Worm (Caenorhabditis elegans) whole organism, L1 larva: ENCODE data around the gene ekl-5.

ENCODE experiments used
- C16A3.4 ChIP-seq: fragments of 150-350 bp; optimal IDR thresholded peaks from 2 replicates; lab custom pipeline; 2014; ENCODE audit warnings: missing biosample characterization, missing genetic modification characterization
- aha-1 ChIP-seq: fragments of 150-350 bp; optimal IDR thresholded peaks from 2 replicates; lab custom pipeline; 2014; ENCODE audit warnings: missing biosample characterization, missing genetic modification characterization
- alr-1 ChIP-seq: fragments of 200-800 bp; sonication (Bioruptor generic); optimal IDR thresholded peaks from 2 replicates; lab custom pipeline; 2018; ENCODE audit warnings: borderline replicate concordance, mild to moderate bottlenecking, missing genetic modification characterization, missing compliant biosample characterization
- aly-2 ChIP-seq: fragments of 150-350 bp; optimal IDR thresholded peaks from 2 replicates; lab custom pipeline; 2014; ENCODE audit warnings: missing biosample characterization, missing genetic modification characterization
- ama-1 ChIP-seq: fragments of 150-350 bp; optimal IDR thresholded peaks from 2 replicates; lab custom pipeline; 2014
- blmp-1 ChIP-seq: fragments of 150-350 bp; optimal IDR thresholded peaks from 2 replicates; lab custom pipeline; 2014; ENCODE audit warnings: missing biosample characterization, missing genetic modification characterization
- ceh-8 ChIP-seq: fragments of 200-800 bp; sonication (Bioruptor generic); optimal IDR thresholded peaks from 2 replicates; lab custom pipeline; 2018; ENCODE audit warnings: mild to moderate bottlenecking, missing genetic modification characterization, moderate library complexity, missing compliant biosample characterization
- ceh-82 ChIP-seq, 3 experiments: fragments of 150-350 bp in 1 of 3; sonication (generic microtip) in 2 of 3; optimal IDR thresholded peaks; 2 replicates each; lab custom pipeline; 2014 to 2017; ENCODE audit warnings: missing biosample characterization in 3 of 3, missing genetic modification characterization in 3 of 3
- ceh-90 ChIP-seq: sonication (generic microtip); optimal IDR thresholded peaks from 2 replicates; lab custom pipeline; 2016; ENCODE audit warnings: missing genetic modification characterization, missing compliant biosample characterization
- efl-1 ChIP-seq, 4 experiments: fragments of 150-350 bp; optimal IDR thresholded peaks in 3 of 4; peaks in 1 of 4; 1 replicate in 1 of 4; 2 replicates in 3 of 4; lab custom pipeline; 2014; ENCODE audit warnings: missing biosample characterization in 2 of 4, missing genetic modification characterization in 2 of 4, missing genetic modification reagents in 2 of 4
- egl-13 ChIP-seq: sonication (generic microtip); optimal IDR thresholded peaks from 2 replicates; lab custom pipeline; 2016; ENCODE audit warnings: missing genotype, missing genetic modification reagents, missing genetic modification characterization, missing compliant biosample characterization
- egl-27 ChIP-seq, 2 experiments: fragments of 150-350 bp in 1 of 2; sonication (generic microtip); optimal IDR thresholded peaks; 3 replicates each; lab custom pipeline; 2017 to 2018; ENCODE audit warnings: missing biosample characterization in 2 of 2, missing genetic modification characterization in 2 of 2, missing genetic modification reagents in 2 of 2
- elt-3 ChIP-seq, 6 experiments: fragments of 150-350 bp in 1 of 6; sonication (generic microtip); optimal IDR thresholded peaks; 2 replicates each; lab custom pipeline; 2017 to 2018; ENCODE audit warnings: missing biosample characterization in 6 of 6, missing genetic modification characterization in 6 of 6, inconsistent platforms in 1 of 6
- fkh-10 ChIP-seq: sonication (generic microtip); optimal IDR thresholded peaks from 2 replicates; lab custom pipeline; 2017; ENCODE audit warnings: missing biosample characterization, missing genetic modification reagents, missing genetic modification characterization
- fos-1 ChIP-seq: fragments of 150-350 bp; optimal IDR thresholded peaks from 2 replicates; lab custom pipeline; 2014; ENCODE audit warnings: missing biosample characterization, missing genetic modification characterization
- grh-1 ChIP-seq: fragments of 200-800 bp; sonication (Bioruptor generic); IDR thresholded peaks from 2 replicates; pipeline ENCODE4 v1.3.6; 2022; ENCODE audit warnings: missing genetic modification reagents, missing genetic modification characterization, missing compliant biosample characterization
- hlh-17 ChIP-seq: fragments of 200-800 bp; sonication (Bioruptor generic); optimal IDR thresholded peaks from 2 replicates; lab custom pipeline; 2018; ENCODE audit warnings: missing genetic modification characterization, mild to moderate bottlenecking, missing compliant biosample characterization, moderate library complexity, borderline replicate concordance
- irx-1 ChIP-seq: sonication (generic microtip); optimal IDR thresholded peaks from 2 replicates; lab custom pipeline; 2016; ENCODE audit warnings: missing genetic modification characterization, missing compliant biosample characterization
- jun-1 ChIP-seq: fragments of 150-350 bp; optimal IDR thresholded peaks from 2 replicates; lab custom pipeline; 2014; ENCODE audit warnings: missing biosample characterization, missing genetic modification reagents, missing genetic modification characterization
- lin-13 ChIP-seq: fragments of 150-350 bp; optimal IDR thresholded peaks from 2 replicates; lab custom pipeline; 2014; ENCODE audit warnings: missing biosample characterization, missing genetic modification reagents, missing genetic modification characterization
- lin-14 ChIP-seq: fragments of 200-800 bp; sonication (Bioruptor generic); optimal IDR thresholded peaks from 2 replicates; lab custom pipeline; 2018; ENCODE audit warnings: mild to moderate bottlenecking, missing genetic modification characterization, moderate library complexity, missing compliant biosample characterization
- lin-35 ChIP-seq, 2 experiments: fragments of 150-350 bp; optimal IDR thresholded peaks; 2 replicates each; lab custom pipeline; 2014; ENCODE audit warnings: missing biosample characterization in 2 of 2, missing genetic modification characterization in 2 of 2, missing genetic modification reagents in 2 of 2
- lir-3 ChIP-seq: sonication (generic microtip); optimal IDR thresholded peaks from 2 replicates; lab custom pipeline; 2016; ENCODE audit warnings: mild to moderate bottlenecking, missing genetic modification characterization, moderate library complexity, missing compliant biosample characterization; ENCODE audit not compliant: poor library complexity
- lsy-2 ChIP-seq, 2 experiments: fragments of 150-350 bp; optimal IDR thresholded peaks; 2 replicates each; lab custom pipeline; 2014; ENCODE audit warnings: missing biosample characterization in 2 of 2, missing genetic modification characterization in 2 of 2
- mdl-1 ChIP-seq, 2 experiments: fragments of 150-350 bp; optimal IDR thresholded peaks; 2 replicates each; lab custom pipeline; 2014 to 2017; ENCODE audit warnings: missing biosample characterization in 2 of 2, missing genetic modification characterization in 2 of 2, inconsistent platforms in 1 of 2
- mep-1 ChIP-seq: fragments of 150-350 bp; optimal IDR thresholded peaks from 2 replicates; lab custom pipeline; 2014; ENCODE audit warnings: missing biosample characterization, missing genetic modification characterization
- nhr-19 ChIP-seq: fragments of 200-800 bp; sonication (Bioruptor generic); conservative IDR thresholded peaks from 2 replicates; pipeline ENCODE4 v1.3.6; 2022; ENCODE audit warnings: missing genetic modification characterization, missing compliant biosample characterization
- nhr-20 ChIP-seq: sonication (generic microtip); optimal IDR thresholded peaks from 2 replicates; lab custom pipeline; 2016; ENCODE audit warnings: mild to moderate bottlenecking, missing genetic modification characterization, missing compliant biosample characterization
- nhr-28 ChIP-seq: fragments of 150-350 bp; optimal IDR thresholded peaks from 2 replicates; lab custom pipeline; 2014; ENCODE audit warnings: missing biosample characterization, missing genetic modification characterization
- nhr-47 ChIP-seq: sonication (generic microtip); optimal IDR thresholded peaks from 2 replicates; lab custom pipeline; 2016; ENCODE audit warnings: mild to moderate bottlenecking, missing genetic modification characterization, moderate library complexity, missing compliant biosample characterization
- nhr-71 ChIP-seq: sonication (generic microtip); optimal IDR thresholded peaks from 2 replicates; lab custom pipeline; 2016; ENCODE audit warnings: mild to moderate bottlenecking, missing genetic modification characterization, moderate library complexity, missing compliant biosample characterization
- nhr-76 ChIP-seq: sonication (generic microtip); optimal IDR thresholded peaks from 2 replicates; lab custom pipeline; 2017; ENCODE audit warnings: missing biosample characterization, missing genetic modification characterization
- nhr-77 ChIP-seq: fragments of 150-350 bp; optimal IDR thresholded peaks from 2 replicates; lab custom pipeline; 2014; ENCODE audit warnings: missing biosample characterization, missing genetic modification characterization
- nhr-85 ChIP-seq: sonication (generic microtip); peaks from one replicate; lab custom pipeline; 2016; ENCODE audit warnings: missing genetic modification characterization, inconsistent platforms, missing compliant biosample characterization
- nhr-90 ChIP-seq: sonication (generic microtip); optimal IDR thresholded peaks from 2 replicates; lab custom pipeline; 2016; ENCODE audit warnings: mild to moderate bottlenecking, missing genetic modification characterization, missing compliant biosample characterization; ENCODE audit not compliant: poor library complexity
- pax-3 ChIP-seq: fragments of 200-800 bp; sonication (Bioruptor generic); optimal IDR thresholded peaks from 2 replicates; lab custom pipeline; 2018; ENCODE audit warnings: mild to moderate bottlenecking, missing genetic modification characterization, moderate library complexity, missing compliant biosample characterization
- pqm-1 ChIP-seq: sonication (generic microtip); optimal IDR thresholded peaks from 3 replicates; lab custom pipeline; 2017; ENCODE audit warnings: missing biosample characterization, missing genetic modification characterization
- rnt-1 ChIP-seq: sonication (generic microtip); optimal IDR thresholded peaks from 2 replicates; lab custom pipeline; 2016; ENCODE audit warnings: mild to moderate bottlenecking, missing genetic modification characterization, moderate library complexity, missing compliant biosample characterization
- skn-1 ChIP-seq: fragments of 150-350 bp; optimal IDR thresholded peaks from 2 replicates; lab custom pipeline; 2014; ENCODE audit warnings: missing biosample characterization, missing genetic modification characterization
- snu-23 ChIP-seq: sonication (generic microtip); optimal IDR thresholded peaks from 2 replicates; lab custom pipeline; 2016; ENCODE audit warnings: missing genetic modification characterization, missing compliant biosample characterization
- sox-4 ChIP-seq: sonication (generic microtip); optimal IDR thresholded peaks from 2 replicates; lab custom pipeline; 2016; ENCODE audit warnings: missing genetic modification characterization, missing compliant biosample characterization
- sup-37 ChIP-seq: fragments of 200-800 bp; sonication (Bioruptor generic); optimal IDR thresholded peaks from 2 replicates; lab custom pipeline; 2018; ENCODE audit warnings: mild to moderate bottlenecking, missing genetic modification characterization, missing compliant biosample characterization
- swsn-7 ChIP-seq: sonication (generic microtip); optimal IDR thresholded peaks from 2 replicates; lab custom pipeline; 2016; ENCODE audit warnings: missing genetic modification characterization, missing compliant biosample characterization
- tbx-2 ChIP-seq: sonication (generic microtip); optimal IDR thresholded peaks from 2 replicates; lab custom pipeline; 2016; ENCODE audit warnings: missing genetic modification characterization, missing compliant biosample characterization
- unc-130 ChIP-seq: fragments of 150-350 bp; optimal IDR thresholded peaks from 2 replicates; lab custom pipeline; 2017; ENCODE audit warnings: missing biosample characterization, missing genetic modification characterization, inconsistent platforms
- xbp-1 ChIP-seq: sonication (generic microtip); optimal IDR thresholded peaks from 2 replicates; lab custom pipeline; 2016; ENCODE audit warnings: missing genetic modification characterization, missing compliant biosample characterization
- zag-1 ChIP-seq: fragments of 150-350 bp; optimal IDR thresholded peaks from 2 replicates; lab custom pipeline; 2014; ENCODE audit warnings: missing biosample characterization, missing genetic modification characterization
- ztf-11 ChIP-seq, 2 experiments: sonication (generic microtip); optimal IDR thresholded peaks; 2 replicates each; lab custom pipeline; 2016 to 2017; ENCODE audit warnings: missing genetic modification characterization in 2 of 2, missing biosample characterization in 1 of 2, missing compliant biosample characterization in 1 of 2
- ztf-4 ChIP-seq: fragments of 150-350 bp; optimal IDR thresholded peaks from 2 replicates; lab custom pipeline; 2014; ENCODE audit warnings: missing biosample characterization, missing genetic modification characterization

Gene ekl-5

ce11 chrX:13952347-13952746, 35.4 kb upstream of the ekl-5 start:
- no peak for TF ChIP-seq hlh-17 (GFP tag; lab: Kevin White, UChicago)
- no peak for TF ChIP-seq ceh-90
- TF ChIP-seq lsy-2 (tag; optimal IDR thresholded peaks at IDR 0.05; lab: Kevin White, UChicago) = no peak
- TF ChIP-seq ceh-82 (tag; optimal IDR thresholded peaks at IDR 0.05; lab: Kevin White, UChicago) = no peak
- no peak for TF ChIP-seq snu-23 (GFP tag; lab: Kevin White, UChicago)
- TF ChIP-seq ama-1 = no peak
- TF ChIP-seq lin-35 (GFP tag; optimal IDR thresholded peaks at IDR 0.05; lab: Kevin White, UChicago) = no peak
- TF ChIP-seq aha-1 (tag; lab: Kevin White, UChicago) = no peak

DNA sequence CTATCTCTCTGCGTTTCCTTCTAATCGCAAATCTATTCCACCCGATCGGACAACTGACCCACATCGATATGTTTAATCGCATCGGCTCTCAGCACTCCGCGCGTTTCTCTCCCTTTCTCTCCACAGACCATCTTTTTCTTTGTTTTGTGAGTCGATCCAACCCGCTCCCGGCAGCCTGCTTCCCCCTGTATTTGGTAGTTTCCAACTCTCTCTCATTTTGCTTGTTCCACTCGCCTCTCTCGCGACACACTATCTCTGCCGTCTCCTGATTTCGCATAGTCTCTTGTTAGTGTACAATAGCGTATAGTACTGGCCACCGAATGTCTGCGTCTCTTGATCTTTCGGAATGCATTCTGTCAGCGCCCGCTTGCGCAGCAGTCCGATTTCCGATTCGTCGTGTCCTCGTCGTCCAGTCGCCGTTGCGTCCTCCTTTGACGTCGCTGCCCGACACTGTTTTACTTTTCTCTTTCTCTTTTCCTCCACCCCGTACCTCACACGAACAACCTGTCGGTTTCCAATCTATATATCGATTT, 33.7 kb upstream of the ekl-5 start:
- TF ChIP-seq nhr-76 (tag; lab: Kevin White, UChicago) = no peak
- peak; percentile 46 for TF ChIP-seq nhr-19
- TF ChIP-seq jun-1 (tag; lab: Kevin White, UChicago) = peak; percentile 44
- no peak for TF ChIP-seq ceh-8
- peak; percentile 10 for TF ChIP-seq skn-1 (tag; lab: Kevin White, UChicago)
- TF ChIP-seq lin-14 (GFP tag; lab: Kevin White, UChicago) = peak; percentile 81
- TF ChIP-seq tbx-2 (tag; lab: Kevin White, UChicago) = peak; percentile 63
- TF ChIP-seq lsy-2 (tag; optimal IDR thresholded peaks at IDR 0.05; lab: Kevin White, UChicago) = peak; percentile 34 to 39
- TF ChIP-seq ama-1 = no peak
- peak; percentile 58 for TF ChIP-seq nhr-47 (tag; lab: Kevin White, UChicago)
- no peak for TF ChIP-seq lir-3 (tag; lab: Kevin White, UChicago)
- TF ChIP-seq unc-130 = no peak
- TF ChIP-seq snu-23 (GFP tag; lab: Kevin White, UChicago) = peak; percentile 68
- TF ChIP-seq nhr-90 (tag; lab: Kevin White, UChicago) = peak; percentile 80
- TF ChIP-seq aly-2 = no peak
- peak in 1 of 2 experiments; percentile 22 for TF ChIP-seq ztf-11 (tag; optimal IDR thresholded peaks at IDR 0.05; lab: Kevin White, UChicago)
- peak; percentile 13 to 50 for TF ChIP-seq efl-1 (optimal IDR thresholded peaks at IDR 0.05; lab: Kevin White, UChicago)
- TF ChIP-seq efl-1 (GFP tag; optimal IDR thresholded peaks at IDR 0.05 in 1 of 2; lab: Kevin White, UChicago) = peak in 1 of 2 experiments; percentile 75
- no peak for TF ChIP-seq sup-37
- peak; percentile 15 to 38 (median 21) for TF ChIP-seq ceh-82 (tag; optimal IDR thresholded peaks at IDR 0.05; lab: Kevin White, UChicago)
- peak; percentile 6 to 63 for TF ChIP-seq lin-35 (GFP tag; optimal IDR thresholded peaks at IDR 0.05; lab: Kevin White, UChicago)
- TF ChIP-seq nhr-85 = peak; percentile 94
- no peak for TF ChIP-seq pqm-1 (tag; lab: Kevin White, UChicago)
- TF ChIP-seq nhr-77 = peak; percentile 36
- TF ChIP-seq mdl-1 (tag; optimal IDR thresholded peaks at IDR 0.05; lab: Kevin White, UChicago) = peak in 1 of 2 experiments; percentile 38
- TF ChIP-seq nhr-20 (tag; lab: Kevin White, UChicago) = peak; percentile 78
- peak; percentile 13 for TF ChIP-seq ztf-4 (tag; lab: Kevin White, UChicago)
- TF ChIP-seq grh-1 (GFP tag; lab: Robert Waterston, UW) = peak; percentile 74
- TF ChIP-seq ceh-90 = no peak
- peak in 4 of 6 experiments; percentile 56 to 76 (median 68) for TF ChIP-seq elt-3 (tag; optimal IDR thresholded peaks at IDR 0.05; lab: Kevin White, UChicago)
- no peak for TF ChIP-seq lin-13 (GFP tag; lab: Kevin White, UChicago)
- TF ChIP-seq egl-13 (tag; lab: Kevin White, UChicago) = no peak
- TF ChIP-seq alr-1 (tag; lab: Kevin White, UChicago) = no peak
- peak; percentile 32 for TF ChIP-seq rnt-1 (tag; lab: Kevin White, UChicago)
- TF ChIP-seq sox-4 (tag; lab: Kevin White, UChicago) = no peak
- TF ChIP-seq xbp-1 = peak; percentile 40
- TF ChIP-seq fos-1 (tag; lab: Kevin White, UChicago) = peak; percentile 34
- peak; percentile 38 to 72 for TF ChIP-seq egl-27 (tag; optimal IDR thresholded peaks at IDR 0.05; lab: Kevin White, UChicago)
- peak; percentile 76 for TF ChIP-seq blmp-1 (tag; lab: Kevin White, UChicago)
- peak; percentile 22 for TF ChIP-seq C16A3.4 (tag; lab: Kevin White, UChicago)
- TF ChIP-seq pax-3 (tag; lab: Kevin White, UChicago) = no peak
- TF ChIP-seq fkh-10 = no peak
- no peak for TF ChIP-seq zag-1
- TF ChIP-seq swsn-7 = peak; percentile 57
- no peak for TF ChIP-seq irx-1 (tag; lab: Kevin White, UChicago)
- TF ChIP-seq nhr-28 (tag; lab: Kevin White, UChicago) = no peak
- peak; percentile 73 for TF ChIP-seq nhr-71 (tag; lab: Kevin White, UChicago)
- TF ChIP-seq mep-1 (tag; lab: Kevin White, UChicago) = peak; percentile 54
